Fruit fly (Drosophila melanogaster) whole organism, embryonic: ENCODE measurements around the gene CG14340.

Experiments used
- Asciz ChIP-seq: fragments of 200-800 bp; sonication (Bioruptor generic); optimal IDR thresholded peaks from 2 replicates; lab custom pipeline; 2017; ENCODE audit warnings: missing biosample characterization, mild to moderate bottlenecking, missing genetic modification characterization, missing genetic modification reagents
- Bgb ChIP-seq: fragments of 200-800 bp; sonication (Bioruptor generic); IDR thresholded peaks from 2 replicates; pipeline ENCODE4 v1.3.6; 2022; ENCODE audit warnings: missing biosample characterization, missing genetic modification characterization; ENCODE audit not compliant: partially characterized antibody
- BtbVII ChIP-seq: fragments of 200-800 bp; sonication (Bioruptor generic); optimal IDR thresholded peaks from 3 replicates; lab custom pipeline; 2017; ENCODE audit warnings: missing biosample characterization, mild to moderate bottlenecking, missing genetic modification characterization
- CG10209 ChIP-seq: fragments of 200-800 bp; sonication (Bioruptor generic); optimal IDR thresholded peaks from 3 replicates; lab custom pipeline; 2017; ENCODE audit warnings: missing biosample characterization, mild to moderate bottlenecking, missing genetic modification characterization, missing genetic modification reagents
- CG10462 ChIP-seq: fragments of 200-800 bp; sonication (Bioruptor generic); optimal IDR thresholded peaks from 2 replicates; lab custom pipeline; 2016; ENCODE audit warnings: missing biosample characterization, missing genetic modification characterization
- CG11247 ChIP-seq: fragments of 200-800 bp; sonication (Bioruptor generic); IDR thresholded peaks from 2 replicates; pipeline ENCODE4 v1.3.6; 2022; ENCODE audit warnings: missing biosample characterization, missing genetic modification characterization
- CG11456 ChIP-seq: fragments of 200-800 bp; sonication (Bioruptor generic); IDR thresholded peaks from 3 replicates; pipeline ENCODE4 v1.3.6; 2022; ENCODE audit warnings: missing biosample characterization, missing genetic modification characterization
- CG12155 ChIP-seq: fragments of 200-800 bp; sonication (Bioruptor generic); optimal IDR thresholded peaks from 3 replicates; lab custom pipeline; 2016; ENCODE audit warnings: missing biosample characterization, missing genetic modification characterization
- CG13287 ChIP-seq: fragments of 200-800 bp; sonication (Bioruptor generic); IDR thresholded peaks from 2 replicates; pipeline ENCODE4 v1.3.6; 2022; ENCODE audit warnings: missing biosample characterization, missing genetic modification characterization; ENCODE audit not compliant: partially characterized antibody
- CG2199 ChIP-seq: fragments of 200-800 bp; sonication (Bioruptor generic); IDR thresholded peaks from 3 replicates; pipeline ENCODE4 v1.3.6; 2022; ENCODE audit warnings: missing biosample characterization, missing genetic modification characterization
- CG34224 ChIP-seq: fragments of 200-800 bp; sonication (Bioruptor generic); IDR thresholded peaks from 3 replicates; pipeline ENCODE4 v1.3.6; 2022; ENCODE audit warnings: missing biosample characterization, missing genetic modification characterization; ENCODE audit not compliant: partially characterized antibody
- CG4282 ChIP-seq: fragments of 200-800 bp; sonication (Bioruptor generic); optimal IDR thresholded peaks from 2 replicates; lab custom pipeline; 2016; ENCODE audit warnings: missing biosample characterization, missing genetic modification characterization
- CG4730 ChIP-seq: fragments of 200-800 bp; sonication (Bioruptor generic); IDR thresholded peaks from 2 replicates; pipeline ENCODE4 v1.3.6; 2022; ENCODE audit warnings: missing biosample characterization, missing genetic modification characterization
- CG6254 ChIP-seq: fragments of 200-800 bp; sonication (Bioruptor generic); optimal IDR thresholded peaks from 3 replicates; lab custom pipeline; 2017; ENCODE audit warnings: mild to moderate bottlenecking, missing biosample characterization, missing genetic modification reagents, missing genetic modification characterization
- CG6689 ChIP-seq: fragments of 200-800 bp; sonication (Bioruptor generic); IDR thresholded peaks from 2 replicates; pipeline ENCODE4 v1.3.6; 2022; ENCODE audit warnings: missing biosample characterization, missing genetic modification characterization
- CG6813 ChIP-seq: fragments of 200-800 bp; sonication (Bioruptor generic); optimal IDR thresholded peaks from 2 replicates; lab custom pipeline; 2017; ENCODE audit warnings: missing biosample characterization, missing genetic modification characterization, mild to moderate bottlenecking, moderate library complexity, missing genetic modification reagents
- CG8359 ChIP-seq: fragments of 200-800 bp; sonication (Bioruptor generic); optimal IDR thresholded peaks from 2 replicates; lab custom pipeline; 2017; ENCODE audit warnings: missing biosample characterization, mild to moderate bottlenecking, missing genetic modification characterization, borderline replicate concordance
- CG8944 ChIP-seq: fragments of 200-800 bp; sonication (Bioruptor generic); optimal IDR thresholded peaks from 3 replicates; lab custom pipeline; 2016; ENCODE audit warnings: missing biosample characterization, missing genetic modification characterization
- CHES-1-like ChIP-seq: fragments of 200-800 bp; sonication (Bioruptor generic); optimal IDR thresholded peaks from 2 replicates; lab custom pipeline; 2016; ENCODE audit warnings: missing biosample characterization, missing genetic modification characterization
- Deaf1 ChIP-seq: fragments of 200-800 bp; optimal IDR thresholded peaks from 3 replicates; lab custom pipeline; 2019; ENCODE audit warnings: missing biosample characterization, mild to moderate bottlenecking, missing genetic modification characterization, moderate library complexity
- Dek ChIP-seq: fragments of 200-800 bp; sonication (Bioruptor generic); optimal IDR thresholded peaks from 3 replicates; lab custom pipeline; 2019; ENCODE audit warnings: missing biosample characterization, mild to moderate bottlenecking, missing genetic modification characterization, moderate library complexity
- Dll ChIP-seq: fragments of 200-800 bp; sonication (Bioruptor generic); IDR thresholded peaks from 4 replicates; pipeline ENCODE4 v1.3.6; 2022; ENCODE audit warnings: missing biosample characterization, missing genetic modification characterization; ENCODE audit not compliant: partially characterized antibody
- Meics ChIP-seq: fragments of 200-800 bp; sonication (Bioruptor generic); optimal IDR thresholded peaks from 2 replicates; lab custom pipeline; 2017; ENCODE audit warnings: missing biosample characterization, mild to moderate bottlenecking, missing genetic modification characterization
- NK7.1 ChIP-seq: fragments of 200-800 bp; sonication (Bioruptor generic); optimal IDR thresholded peaks from 3 replicates; lab custom pipeline; 2016; ENCODE audit warnings: missing biosample characterization, missing genetic modification characterization
- Nf-YC ChIP-seq: fragments of 200-800 bp; optimal IDR thresholded peaks from 3 replicates; lab custom pipeline; 2019; ENCODE audit warnings: missing biosample characterization, mild to moderate bottlenecking, missing genetic modification characterization, moderate library complexity
- Oaz ChIP-seq: fragments of 200-800 bp; sonication (Bioruptor generic); IDR thresholded peaks from 2 replicates; pipeline ENCODE4 v1.3.6; 2022; ENCODE audit warnings: missing biosample characterization, missing genetic modification characterization
- Side ChIP-seq: fragments of 200-800 bp; sonication (Bioruptor generic); optimal IDR thresholded peaks from 2 replicates; lab custom pipeline; 2016; ENCODE audit warnings: missing biosample characterization, missing genetic modification characterization
- Sin3A ChIP-seq: fragments of >200 bp; optimal IDR thresholded peaks from 2 replicates; lab custom pipeline; 2018
- Sry-δ ChIP-seq: fragments of 200-800 bp; sonication (Bioruptor generic); optimal IDR thresholded peaks from 2 replicates; lab custom pipeline; 2016; ENCODE audit warnings: missing biosample characterization, missing genetic modification characterization
- al ChIP-seq: fragments of 200-800 bp; sonication (Bioruptor generic); IDR thresholded peaks from 2 replicates; pipeline ENCODE4 v1.3.6; 2022; ENCODE audit warnings: missing biosample characterization, missing genetic modification characterization
- ap ChIP-seq: fragments of 200-800 bp; sonication (Bioruptor generic); IDR thresholded peaks from 2 replicates; pipeline ENCODE4 v1.3.6; 2022; ENCODE audit warnings: missing biosample characterization, missing genetic modification characterization
- ara ChIP-seq: fragments of 200-800 bp; sonication (Bioruptor generic); IDR thresholded peaks from 2 replicates; pipeline ENCODE4 v1.3.6; 2022; ENCODE audit warnings: missing biosample characterization, missing genetic modification characterization
- ase ChIP-seq: fragments of 200-800 bp; sonication (Bioruptor generic); IDR thresholded peaks from 3 replicates; pipeline ENCODE4 v1.3.6; 2022; ENCODE audit warnings: missing biosample characterization, missing genetic modification characterization
- bsh ChIP-seq, 2 experiments: fragments of 200-800 bp; sonication (Bioruptor generic); optimal IDR thresholded peaks; 2 replicates each; lab custom pipeline; 2017 to 2018; ENCODE audit warnings: mild to moderate bottlenecking in 2 of 2, missing biosample characterization in 2 of 2, missing genetic modification characterization in 2 of 2, moderate library complexity in 1 of 2
- btn ChIP-seq: fragments of 200-800 bp; sonication (Bioruptor generic); optimal IDR thresholded peaks from 2 replicates; lab custom pipeline; 2016; ENCODE audit warnings: missing biosample characterization, missing genetic modification characterization
- corto ChIP-seq: fragments of 200-800 bp; sonication (Bioruptor generic); optimal IDR thresholded peaks from 2 replicates; lab custom pipeline; 2016; ENCODE audit warnings: missing biosample characterization, mild to moderate bottlenecking, missing genetic modification characterization, moderate library complexity
- emc ChIP-seq: fragments of 200-800 bp; sonication (Bioruptor generic); optimal IDR thresholded peaks from 2 replicates; lab custom pipeline; 2016; ENCODE audit warnings: missing biosample characterization, missing genetic modification characterization
- hth ChIP-seq: fragments of >200 bp; optimal IDR thresholded peaks from 2 replicates; lab custom pipeline; 2017; ENCODE audit warnings: inconsistent platforms
- jigr1 ChIP-seq: fragments of 200-800 bp; sonication (Bioruptor generic); IDR thresholded peaks from 3 replicates; pipeline ENCODE4 v1.3.6; 2022; ENCODE audit warnings: missing biosample characterization, missing genetic modification characterization
- onecut ChIP-seq: fragments of 200-800 bp; sonication (Bioruptor generic); IDR thresholded peaks from 2 replicates; pipeline ENCODE4 v1.3.6; 2022; ENCODE audit warnings: missing biosample characterization, missing genetic modification characterization
- p53 ChIP-seq: fragments of 200-800 bp; sonication (Bioruptor generic); optimal IDR thresholded peaks from 2 replicates; lab custom pipeline; 2016; ENCODE audit warnings: missing biosample characterization, missing genetic modification characterization
- pho ChIP-seq: fragments of 200-800 bp; sonication (Bioruptor generic); optimal IDR thresholded peaks from 2 replicates; lab custom pipeline; 2016; ENCODE audit warnings: missing biosample characterization, missing genetic modification characterization
- pita ChIP-seq: fragments of 200-800 bp; sonication (Bioruptor generic); optimal IDR thresholded peaks from 2 replicates; lab custom pipeline; 2017; ENCODE audit warnings: missing biosample characterization, mild to moderate bottlenecking, missing genetic modification characterization
- pnt ChIP-seq: fragments of 200-800 bp; sonication (Bioruptor generic); optimal IDR thresholded peaks from 3 replicates; lab custom pipeline; 2016; ENCODE audit warnings: missing biosample characterization, missing genetic modification characterization
- row ChIP-seq: fragments of 200-800 bp; sonication (Bioruptor generic); IDR thresholded peaks from 3 replicates; pipeline ENCODE4 v1.3.6; 2022; ENCODE audit warnings: missing biosample characterization, missing genetic modification characterization
- so ChIP-seq: fragments of 200-800 bp; sonication (Bioruptor generic); IDR thresholded peaks from 3 replicates; pipeline ENCODE4 v1.3.6; 2022; ENCODE audit warnings: missing biosample characterization, missing genetic modification characterization
- sob ChIP-seq: fragments of 200-800 bp; sonication (Bioruptor generic); IDR thresholded peaks from 2 replicates; pipeline ENCODE4 v1.3.6; 2022; ENCODE audit warnings: missing biosample characterization, missing genetic modification characterization
- sqz ChIP-seq: fragments of 200-800 bp; sonication (Bioruptor generic); optimal IDR thresholded peaks from 3 replicates; lab custom pipeline; 2018; ENCODE audit warnings: missing biosample characterization, mild to moderate bottlenecking, missing genetic modification characterization
- stwl ChIP-seq: fragments of 200-800 bp; sonication (Bioruptor generic); optimal IDR thresholded peaks from 3 replicates; lab custom pipeline; 2018; ENCODE audit warnings: missing biosample characterization, mild to moderate bottlenecking, missing genetic modification characterization, moderate library complexity
- ttk ChIP-seq: fragments of 200-800 bp; sonication (Bioruptor generic); IDR thresholded peaks from 2 replicates; pipeline ENCODE4 v2.1.2; 2022; ENCODE audit warnings: missing biosample characterization, missing genetic modification characterization
- tx ChIP-seq: fragments of 200-800 bp; sonication (Bioruptor generic); optimal IDR thresholded peaks from 2 replicates; lab custom pipeline; 2016; ENCODE audit warnings: missing biosample characterization, missing genetic modification characterization

Gene CG14340

dm6 chr2L:1102349-1102748, 10.4 kb upstream of the CG14340 start, which contains the start of gene CG4629 (continued):
- TF ChIP-seq CG4730 (GFP tag; lab: Robert Waterston, UW): no peak
- no peak for TF ChIP-seq Asciz (GFP tag; lab: Kevin White, UChicago)
- no peak for TF ChIP-seq CG6254 (GFP tag; lab: Kevin White, UChicago)
- no peak for TF ChIP-seq CHES-1-like (GFP tag; lab: Kevin White, UChicago)
- no peak for TF ChIP-seq Meics
- no peak for TF ChIP-seq pho (GFP tag; lab: Kevin White, UChicago)
- TF ChIP-seq CG11247: no peak
- no peak for TF ChIP-seq ttk (GFP tag; lab: Robert Waterston, UW)
- peak; percentile 53; the same call in 1 of the 2 replicates for TF ChIP-seq Bgb (GFP tag; lab: Robert Waterston, UW)
- TF ChIP-seq ase (GFP tag; lab: Robert Waterston, UW): no peak
- TF ChIP-seq Nf-YC: peak; percentile 38
- TF ChIP-seq CG13287 (GFP tag; lab: Robert Waterston, UW): peak; percentile 57
- no peak for TF ChIP-seq BtbVII (GFP tag; lab: Kevin White, UChicago)
- no peak for TF ChIP-seq ara (GFP tag; lab: Robert Waterston, UW)
- TF ChIP-seq CG11456 (GFP tag; lab: Robert Waterston, UW): 0 out of 3 replicates have a peak, but pooled peaks have one; percentile 43
- TF ChIP-seq p53 (GFP tag; lab: Kevin White, UChicago): no peak
- TF ChIP-seq CG34224: 0 out of 3 replicates have a peak, but pooled peaks have one; percentile 32
- TF ChIP-seq CG6689 (GFP tag; lab: Robert Waterston, UW): 0 out of 2 replicates have a peak, but pooled peaks have one; percentile 11
- TF ChIP-seq jigr1 (GFP tag; lab: Robert Waterston, UW): no peak
- TF ChIP-seq Deaf1 (tag; lab: Kevin White, UChicago): peak; percentile 96
- TF ChIP-seq Oaz (GFP tag; lab: Robert Waterston, UW): no peak
- no peak for TF ChIP-seq Sry-δ
- TF ChIP-seq CG4282 (GFP tag; lab: Kevin White, UChicago): no peak
- no peak for TF ChIP-seq CG8944 (GFP tag; lab: Kevin White, UChicago)
- TF ChIP-seq tx: no peak
- no peak for TF ChIP-seq hth (lab: Kevin White, UChicago)
- TF ChIP-seq row (GFP tag; lab: Robert Waterston, UW): no peak
- no peak for TF ChIP-seq Side
- 0 out of 2 replicates have a peak, but pooled peaks have one; percentile 15 for TF ChIP-seq sob (GFP tag; lab: Robert Waterston, UW)
- TF ChIP-seq Dll: peak; percentile 19; the same call in 1 of the 4 replicates

DNA sequence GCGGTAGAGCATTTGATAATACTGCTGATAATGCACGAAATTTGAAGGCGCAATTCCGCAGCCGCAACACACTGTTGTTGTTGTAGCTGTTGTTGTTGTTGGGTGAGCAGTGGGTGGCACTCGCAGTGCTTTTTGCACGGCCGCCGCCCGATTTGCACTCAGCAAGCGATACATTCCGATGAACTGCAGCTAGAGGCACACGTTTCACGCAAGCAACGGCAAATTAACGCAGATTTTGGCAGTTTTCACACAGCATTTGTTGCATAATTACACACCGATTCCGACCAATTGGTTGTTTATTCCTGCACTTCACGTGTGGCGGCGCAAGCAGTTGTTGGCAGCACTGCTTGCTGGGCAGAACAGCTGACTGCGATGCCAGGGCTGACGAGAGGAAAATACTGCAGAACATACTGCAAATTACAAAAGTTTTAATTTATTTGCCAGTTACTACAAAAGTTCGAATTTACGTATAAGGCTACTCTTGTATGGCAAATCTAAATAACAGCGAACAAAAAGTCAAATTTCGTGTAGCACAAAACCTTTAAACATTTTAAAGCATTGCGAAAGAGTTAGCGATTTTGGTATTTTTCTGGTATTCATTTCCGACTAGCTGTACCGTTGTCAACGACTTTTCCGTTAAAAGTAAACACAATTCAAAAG, 4.6 kb upstream of the CG14340 start, which contains the start of the genes PolrMT and CG14339:
TSS of gene PolrMT (minus strand) at position 345 of the 660 bp plus-strand sequence.
TSS of gene CG14339 (plus strand) at position 512 of the 660 bp plus-strand sequence.
- TF ChIP-seq pnt (GFP tag; lab: Kevin White, UChicago) (no peak), Deaf1 (tag; lab: Kevin White, UChicago) (no peak), corto (no peak), sqz (GFP tag; lab: Kevin White, UChicago) (no peak), so (GFP tag; lab: Robert Waterston, UW) (no peak), bsh (GFP tag; optimal IDR thresholded peaks at IDR 0.05; lab: Kevin White, UChicago) (no peak), ap (GFP tag; lab: Robert Waterston, UW) (no peak), CG2199 (GFP tag; lab: Robert Waterston, UW) (no peak), NK7.1 (GFP tag; lab: Kevin White, UChicago) (peak; percentile 16), btn (GFP tag; lab: Kevin White, UChicago) (no peak), stwl (tag; lab: Kevin White, UChicago) (peak; percentile 37), CG8359 (GFP tag; lab: Kevin White, UChicago) (no peak), al (GFP tag; lab: Robert Waterston, UW) (no peak), CG6813 (no peak), Bgb (GFP tag; lab: Robert Waterston, UW) (no peak), CG10209 (GFP tag; lab: Kevin White, UChicago) (no peak), emc (GFP tag; lab: Kevin White, UChicago) (no peak), CG10462 (peak; percentile 87), Sin3A (peak; percentile 85), pita (GFP tag; lab: Kevin White, UChicago) (no peak), ttk (GFP tag; lab: Robert Waterston, UW) (no peak), CG12155 (peak; percentile 39), onecut (no peak), Dek (tag; lab: Kevin White, UChicago) (no peak)
